Fruit fly (Drosophila melanogaster) whole organism, pupa: Measurements from ENCODE around the gene CG16781.

Source experiments
- CG12605 ChIP-seq: fragments of 200-800 bp; sonication (Bioruptor generic); IDR thresholded peaks from 2 replicates; pipeline ENCODE4 v1.3.6; 2022; ENCODE audit warnings: missing biosample characterization, missing genetic modification characterization
- CG13204 ChIP-seq: fragments of 200-800 bp; sonication (Bioruptor generic); optimal IDR thresholded peaks from 2 replicates; lab custom pipeline; 2018; ENCODE audit warnings: missing biosample characterization, mild to moderate bottlenecking, missing genetic modification characterization, moderate library complexity
- CG14655 ChIP-seq: fragments of 200-800 bp; sonication (Bioruptor generic); optimal IDR thresholded peaks from 3 replicates; lab custom pipeline; 2017; ENCODE audit warnings: mild to moderate bottlenecking, missing biosample characterization, missing genetic modification reagents, missing genetic modification characterization
- CG17806 ChIP-seq: fragments of 200-800 bp; sonication (Bioruptor generic); optimal IDR thresholded peaks from 2 replicates; lab custom pipeline; 2018; ENCODE audit warnings: missing biosample characterization, mild to moderate bottlenecking, missing genetic modification characterization, moderate library complexity
- CG32121 ChIP-seq: fragments of 200-800 bp; sonication (Bioruptor generic); IDR thresholded peaks from 2 replicates; pipeline ENCODE4 v1.3.6; 2022; ENCODE audit warnings: missing biosample characterization, missing genetic modification characterization
- CG8159 ChIP-seq: fragments of 200-800 bp; sonication (Bioruptor generic); optimal IDR thresholded peaks from 3 replicates; lab custom pipeline; 2018; ENCODE audit warnings: missing biosample characterization, mild to moderate bottlenecking, missing genetic modification characterization, moderate library complexity
- CG9948 ChIP-seq: fragments of 200-800 bp; sonication (Bioruptor generic); optimal IDR thresholded peaks from 2 replicates; lab custom pipeline; 2018; ENCODE audit warnings: missing biosample characterization, mild to moderate bottlenecking, missing genetic modification characterization, moderate library complexity
- EcR ChIP-seq: fragments of 200-800 bp; sonication (Bioruptor generic); optimal IDR thresholded peaks from 3 replicates; lab custom pipeline; 2019; ENCODE audit warnings: missing biosample characterization, missing genetic modification characterization, mild to moderate bottlenecking, moderate library complexity, missing genetic modification reagents
- Ets98B ChIP-seq: fragments of 200-800 bp; sonication (Bioruptor generic); IDR thresholded peaks from 2 replicates; pipeline ENCODE4 v1.3.6; 2022; ENCODE audit warnings: missing biosample characterization, missing genetic modification characterization
- Snoo ChIP-seq: fragments of 200-800 bp; sonication (Bioruptor generic); optimal IDR thresholded peaks from 3 replicates; lab custom pipeline; 2017; ENCODE audit warnings: missing biosample characterization, mild to moderate bottlenecking, missing genetic modification characterization, inconsistent platforms
- gl ChIP-seq: fragments of 200-800 bp; sonication (Bioruptor generic); optimal IDR thresholded peaks from 2 replicates; lab custom pipeline; 2018; ENCODE audit warnings: missing biosample characterization, mild to moderate bottlenecking, missing genetic modification characterization
- rn ChIP-seq: fragments of 200-800 bp; sonication (Bioruptor generic); IDR thresholded peaks from 2 replicates; pipeline ENCODE4 v1.3.6; 2022; ENCODE audit warnings: missing biosample characterization, missing genetic modification characterization

DNA sequence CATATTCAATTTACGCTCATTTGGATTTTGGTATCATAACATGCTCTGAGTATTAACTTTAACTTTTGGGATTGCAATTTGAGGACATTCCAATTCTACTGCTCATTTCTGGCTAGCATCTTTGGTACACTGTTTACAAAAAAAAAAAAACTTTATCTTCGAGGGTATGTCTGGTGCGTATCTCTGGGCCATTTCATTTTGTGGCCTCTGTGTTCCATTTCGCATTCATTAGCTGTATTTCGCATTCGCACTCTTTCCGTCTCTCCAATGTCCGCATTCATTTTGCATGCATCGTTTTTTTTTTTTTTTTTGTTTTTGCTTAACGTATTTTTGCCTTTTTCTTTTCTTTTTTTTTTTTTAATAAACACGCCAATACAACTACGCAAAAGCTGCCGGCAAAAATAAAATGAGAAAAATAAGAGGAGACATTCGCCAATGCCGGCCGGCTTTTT, 30.2 kb downstream of the CG16781 start:
- TF ChIP-seq CG13204 (GFP tag; lab: Kevin White, UChicago) (peak; percentile 80), CG32121 (GFP tag; lab: Robert Waterston, UW) (peak; percentile 93), CG12605 (GFP tag; lab: Robert Waterston, UW) (peak; percentile 97), EcR (GFP tag; lab: Kevin White, UChicago) (no peak), CG9948 (tag; lab: Kevin White, UChicago) (peak; percentile 66), CG14655 (GFP tag; lab: Kevin White, UChicago) (peak; percentile 73), CG17806 (tag; lab: Kevin White, UChicago) (peak; percentile 83), gl (tag; lab: Kevin White, UChicago) (peak; percentile 58), rn (GFP tag; lab: Robert Waterston, UW) (peak; percentile 86), CG8159 (tag; lab: Kevin White, UChicago) (peak; percentile 88), Snoo (peak; percentile 95), Ets98B (peak; percentile 93)
